Fruit fly (Drosophila melanogaster) whole organism, embryonic: ENCODE results near the gene Dph3.

ENCODE experiments used
- Abd-B ChIP-seq: fragments of 200-800 bp; sonication (Bioruptor generic); optimal IDR thresholded peaks from 2 replicates; lab custom pipeline; 2018; ENCODE audit warnings: missing biosample characterization, mild to moderate bottlenecking, missing genetic modification characterization, moderate library complexity
- Bteb2 ChIP-seq: fragments of 200-800 bp; sonication (Bioruptor generic); optimal IDR thresholded peaks from 2 replicates; lab custom pipeline; 2016; ENCODE audit warnings: missing biosample characterization, missing genetic modification characterization
- CG10267 ChIP-seq: fragments of 200-800 bp; sonication (Bioruptor generic); optimal IDR thresholded peaks from 2 replicates; lab custom pipeline; 2018; ENCODE audit warnings: missing biosample characterization, mild to moderate bottlenecking, missing genetic modification characterization, moderate library complexity
- CG10462 ChIP-seq: fragments of 200-800 bp; sonication (Bioruptor generic); optimal IDR thresholded peaks from 2 replicates; lab custom pipeline; 2016; ENCODE audit warnings: missing biosample characterization, missing genetic modification characterization
- CG10654 ChIP-seq: fragments of 200-800 bp; sonication (Bioruptor generic); optimal IDR thresholded peaks from 2 replicates; lab custom pipeline; 2016; ENCODE audit warnings: missing biosample characterization, missing genetic modification characterization
- CG11093 ChIP-seq: fragments of 200-800 bp; sonication (Bioruptor generic); IDR thresholded peaks from 3 replicates; pipeline ENCODE4 v1.3.6; 2022; ENCODE audit warnings: missing biosample characterization, missing genetic modification characterization
- CG11456 ChIP-seq: fragments of 200-800 bp; sonication (Bioruptor generic); IDR thresholded peaks from 3 replicates; pipeline ENCODE4 v1.3.6; 2022; ENCODE audit warnings: missing biosample characterization, missing genetic modification characterization
- CG12071 ChIP-seq: fragments of 200-800 bp; sonication (Bioruptor generic); optimal IDR thresholded peaks from 3 replicates; lab custom pipeline; 2018; ENCODE audit warnings: missing biosample characterization, mild to moderate bottlenecking, missing genetic modification characterization
- CG12769 ChIP-seq: fragments of 200-800 bp; sonication (Bioruptor generic); optimal IDR thresholded peaks from 2 replicates; lab custom pipeline; 2019; ENCODE audit warnings: missing biosample characterization, mild to moderate bottlenecking, missing genetic modification characterization, moderate library complexity
- CG14441 ChIP-seq: fragments of 200-800 bp; sonication (Bioruptor generic); IDR thresholded peaks from 2 replicates; pipeline ENCODE4 v1.3.6; 2022; ENCODE audit warnings: missing biosample characterization, missing genetic modification characterization
- CG15479 ChIP-seq: fragments of 200-800 bp; sonication (Bioruptor generic); optimal IDR thresholded peaks from 3 replicates; lab custom pipeline; 2019; ENCODE audit warnings: missing biosample characterization, mild to moderate bottlenecking, missing genetic modification characterization, moderate library complexity
- CG15696 ChIP-seq: fragments of 200-800 bp; sonication (Bioruptor generic); optimal IDR thresholded peaks from 2 replicates; lab custom pipeline; 2019; ENCODE audit warnings: missing biosample characterization, mild to moderate bottlenecking, missing genetic modification characterization, moderate library complexity
- CG17612 ChIP-seq: fragments of 200-800 bp; sonication (Bioruptor generic); IDR thresholded peaks from 2 replicates; pipeline ENCODE4 v1.3.6; 2022; ENCODE audit warnings: missing biosample characterization, missing genetic modification characterization
- CG1792 ChIP-seq: fragments of 200-800 bp; sonication (Bioruptor generic); optimal IDR thresholded peaks from 2 replicates; lab custom pipeline; 2016; ENCODE audit warnings: missing biosample characterization, missing genetic modification characterization
- CG18599 ChIP-seq: fragments of 200-800 bp; sonication (Bioruptor generic); optimal IDR thresholded peaks from 3 replicates; lab custom pipeline; 2017; ENCODE audit warnings: missing biosample characterization, missing genetic modification characterization, mild to moderate bottlenecking, moderate library complexity, missing genetic modification reagents
- CG3995 ChIP-seq: fragments of 200-800 bp; sonication (Bioruptor generic); optimal IDR thresholded peaks from 3 replicates; lab custom pipeline; 2016; ENCODE audit warnings: missing biosample characterization, missing genetic modification characterization
- CG4617 ChIP-seq: fragments of 200-800 bp; sonication (Bioruptor generic); optimal IDR thresholded peaks from 3 replicates; lab custom pipeline; 2016; ENCODE audit warnings: missing biosample characterization, missing genetic modification characterization, borderline replicate concordance
- CG6683 ChIP-seq: fragments of 200-800 bp; sonication (Bioruptor generic); optimal IDR thresholded peaks from 2 replicates; lab custom pipeline; 2017; ENCODE audit warnings: missing biosample characterization, mild to moderate bottlenecking, missing genetic modification characterization, missing genetic modification reagents
- Camta ChIP-seq: fragments of 200-800 bp; sonication (Bioruptor generic); optimal IDR thresholded peaks from 2 replicates; lab custom pipeline; 2016; ENCODE audit warnings: missing biosample characterization, missing genetic modification characterization
- Dek ChIP-seq: fragments of 200-800 bp; sonication (Bioruptor generic); optimal IDR thresholded peaks from 3 replicates; lab custom pipeline; 2019; ENCODE audit warnings: missing biosample characterization, mild to moderate bottlenecking, missing genetic modification characterization, moderate library complexity
- Dll ChIP-seq: fragments of 200-800 bp; sonication (Bioruptor generic); IDR thresholded peaks from 4 replicates; pipeline ENCODE4 v1.3.6; 2022; ENCODE audit warnings: missing biosample characterization, missing genetic modification characterization; ENCODE audit not compliant: partially characterized antibody
- HLHmδ ChIP-seq: fragments of 200-800 bp; sonication (Bioruptor generic); optimal IDR thresholded peaks from 2 replicates; lab custom pipeline; 2018; ENCODE audit warnings: missing biosample characterization, mild to moderate bottlenecking, missing genetic modification characterization, moderate library complexity
- Hmx ChIP-seq: fragments of 200-800 bp; sonication (Bioruptor generic); optimal IDR thresholded peaks from 2 replicates; lab custom pipeline; 2016; ENCODE audit warnings: missing biosample characterization, missing genetic modification characterization
- Lpt ChIP-seq: fragments of >200 bp; optimal IDR thresholded peaks from 2 replicates; lab custom pipeline; 2018; ENCODE audit warnings: missing biosample characterization, missing genetic modification characterization
- Med ChIP-seq: fragments of 200-800 bp; sonication (Bioruptor generic); peaks from one replicate; lab custom pipeline; 2016; ENCODE audit warnings: missing biosample characterization, missing genetic modification characterization, mild to moderate bottlenecking, inconsistent platforms, moderate library complexity
- Mrtf ChIP-seq: fragments of 200-800 bp; sonication (Bioruptor generic); IDR thresholded peaks from 3 replicates; pipeline ENCODE4 v1.3.6; 2022; ENCODE audit warnings: missing biosample characterization, missing genetic modification characterization
- Poxn ChIP-seq: fragments of 200-800 bp; sonication (Bioruptor generic); IDR thresholded peaks from 2 replicates; pipeline ENCODE4 v1.3.6; 2022; ENCODE audit warnings: missing biosample characterization, missing genetic modification characterization
- Six4 ChIP-seq: fragments of 200-800 bp; sonication (Bioruptor generic); optimal IDR thresholded peaks from 2 replicates; lab custom pipeline; 2016; ENCODE audit warnings: missing biosample characterization, missing genetic modification characterization
- ac ChIP-seq: fragments of 200-800 bp; sonication (Bioruptor generic); optimal IDR thresholded peaks from 3 replicates; lab custom pipeline; 2017; ENCODE audit warnings: missing biosample characterization, mild to moderate bottlenecking, missing genetic modification characterization
- ato ChIP-seq: fragments of 200-800 bp; sonication (Bioruptor generic); IDR thresholded peaks from 2 replicates; pipeline ENCODE4 v1.3.6; 2022; ENCODE audit warnings: missing biosample characterization, missing genetic modification characterization; ENCODE audit not compliant: partially characterized antibody
- bab2 ChIP-seq: fragments of 200-800 bp; sonication (Bioruptor generic); optimal IDR thresholded peaks from 2 replicates; lab custom pipeline; 2016; ENCODE audit warnings: missing biosample characterization, missing genetic modification characterization
- cad ChIP-seq: fragments of >200 bp; optimal IDR thresholded peaks from 2 replicates; lab custom pipeline; 2017; ENCODE audit warnings: missing biosample characterization, missing genetic modification characterization
- cas ChIP-seq: fragments of 200-800 bp; sonication (Bioruptor generic); IDR thresholded peaks from 2 replicates; pipeline ENCODE4 v1.3.6; 2022; ENCODE audit warnings: missing biosample characterization, missing genetic modification characterization
- chinmo ChIP-seq: fragments of 200-800 bp; sonication (Bioruptor generic); IDR thresholded peaks from 4 replicates; pipeline ENCODE4 v1.3.6; 2022; ENCODE audit warnings: missing biosample characterization, missing genetic modification characterization; ENCODE audit not compliant: partially characterized antibody
- croc ChIP-seq: fragments of 200-800 bp; sonication (Bioruptor generic); conservative IDR thresholded peaks from 3 replicates; pipeline ENCODE4 v1.3.6; 2022; ENCODE audit warnings: missing biosample characterization, missing genetic modification characterization
- dmrt99B ChIP-seq: fragments of 200-800 bp; sonication (Bioruptor generic); optimal IDR thresholded peaks from 2 replicates; lab custom pipeline; 2018; ENCODE audit warnings: missing biosample characterization, mild to moderate bottlenecking, missing genetic modification characterization, moderate library complexity
- gt ChIP-seq: fragments of 200-800 bp; sonication (Bioruptor generic); IDR thresholded peaks from 2 replicates; pipeline ENCODE4 v1.3.6; 2022; ENCODE audit warnings: missing biosample characterization, missing genetic modification characterization
- her ChIP-seq: fragments of 200-800 bp; sonication (Bioruptor generic); optimal IDR thresholded peaks from 2 replicates; lab custom pipeline; 2016; ENCODE audit warnings: missing biosample characterization, missing genetic modification characterization
- ind ChIP-seq: fragments of 200-800 bp; sonication (Bioruptor generic); optimal IDR thresholded peaks from 3 replicates; lab custom pipeline; 2016; ENCODE audit warnings: missing biosample characterization, missing genetic modification characterization
- jigr1 ChIP-seq: fragments of 200-800 bp; sonication (Bioruptor generic); IDR thresholded peaks from 3 replicates; pipeline ENCODE4 v1.3.6; 2022; ENCODE audit warnings: missing biosample characterization, missing genetic modification characterization
- klu ChIP-seq: fragments of 200-800 bp; sonication (Bioruptor generic); IDR thresholded peaks from 2 replicates; pipeline ENCODE4 v1.3.6; 2022; ENCODE audit warnings: missing biosample characterization, missing genetic modification characterization
- lilli ChIP-seq: fragments of 200-800 bp; sonication (Bioruptor generic); optimal IDR thresholded peaks from 3 replicates; lab custom pipeline; 2016; ENCODE audit warnings: missing biosample characterization, missing genetic modification characterization
- lmd ChIP-seq: fragments of 200-800 bp; sonication (Bioruptor generic); IDR thresholded peaks from 2 replicates; pipeline ENCODE4 v1.3.6; 2022; ENCODE audit warnings: missing biosample characterization, missing genetic modification characterization
- luna ChIP-seq: fragments of 200-800 bp; sonication (Bioruptor generic); optimal IDR thresholded peaks from 2 replicates; lab custom pipeline; 2016; ENCODE audit warnings: missing biosample characterization, missing genetic modification characterization
- p53 ChIP-seq: fragments of 200-800 bp; sonication (Bioruptor generic); optimal IDR thresholded peaks from 2 replicates; lab custom pipeline; 2016; ENCODE audit warnings: missing biosample characterization, missing genetic modification characterization
- pros ChIP-seq: fragments of 200-800 bp; sonication (Bioruptor generic); optimal IDR thresholded peaks from 3 replicates; lab custom pipeline; 2019; ENCODE audit warnings: missing biosample characterization, mild to moderate bottlenecking, missing genetic modification characterization, moderate library complexity
- pum ChIP-seq: fragments of 200-800 bp; sonication (Bioruptor generic); optimal IDR thresholded peaks from 2 replicates; lab custom pipeline; 2016; ENCODE audit warnings: missing biosample characterization, missing genetic modification characterization
- sens-2 ChIP-seq: fragments of 200-800 bp; sonication (Bioruptor generic); IDR thresholded peaks from 2 replicates; pipeline ENCODE4 v1.3.6; 2022; ENCODE audit warnings: missing biosample characterization, missing genetic modification characterization
- slou ChIP-seq: fragments of 200-800 bp; sonication (Bioruptor generic); optimal IDR thresholded peaks from 3 replicates; lab custom pipeline; 2016; ENCODE audit warnings: missing biosample characterization, missing genetic modification characterization
- tll ChIP-seq, 2 experiments: fragments of 200-800 bp in 1 of 2; fragments of >200 bp in 1 of 2; sonication (Bioruptor generic) in 1 of 2; optimal IDR thresholded peaks; 2 replicates each; lab custom pipeline; 2017 to 2019; ENCODE audit warnings: missing biosample characterization in 2 of 2, missing genetic modification characterization in 2 of 2, mild to moderate bottlenecking in 1 of 2, moderate library complexity in 1 of 2
- usp ChIP-seq: fragments of >200 bp; optimal IDR thresholded peaks from 2 replicates; lab custom pipeline; 2017; ENCODE audit warnings: missing biosample characterization, missing genetic modification characterization

Gene Dph3

DNA sequence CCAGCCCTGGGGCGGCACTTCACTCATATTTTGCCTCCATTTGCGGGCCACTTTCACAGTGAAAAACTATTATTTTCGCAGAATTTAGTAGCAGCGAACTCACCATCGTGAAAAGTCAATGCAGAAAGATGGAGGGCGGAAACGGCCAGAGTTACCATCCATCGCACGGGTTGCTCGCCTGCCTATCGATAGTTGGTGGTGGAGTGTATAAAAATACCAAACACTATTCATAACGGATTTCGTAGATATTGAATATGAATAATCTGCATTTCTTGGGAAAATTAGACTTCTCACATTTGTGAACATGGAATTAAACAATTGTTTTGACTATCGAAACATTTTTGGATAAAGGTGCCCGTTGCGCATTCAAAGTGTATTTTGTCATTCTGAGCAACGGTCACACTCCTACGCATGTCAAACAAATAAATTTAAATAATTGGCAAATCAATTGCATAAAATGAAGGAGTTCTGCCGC is 15.5 kb upstream of the Dph3 start, which contains the start of the genes RpS25 and CG4820 (continued):
- TF ChIP-seq chinmo (GFP tag; lab: Robert Waterston, UW) = no peak
- peak; percentile 84 for TF ChIP-seq CG1792 (GFP tag; lab: Kevin White, UChicago)
- peak; percentile 94 for TF ChIP-seq CG12071 (GFP tag; lab: Kevin White, UChicago)
- TF ChIP-seq CG14441 = peak; percentile 75
- peak; percentile 25 for TF ChIP-seq Hmx (GFP tag; lab: Kevin White, UChicago)
- peak; percentile 40 to 90 for TF ChIP-seq tll (GFP tag; optimal IDR thresholded peaks at IDR 0.05; lab: Kevin White, UChicago)
- peak; percentile 77 for TF ChIP-seq croc
- peak; percentile 91 for TF ChIP-seq her (GFP tag; lab: Kevin White, UChicago)
- TF ChIP-seq usp (GFP tag; lab: Kevin White, UChicago) = no peak
- TF ChIP-seq cad (GFP tag; lab: Kevin White, UChicago) = no peak
- peak; percentile 74 for TF ChIP-seq CG17612
- peak; percentile 94 for TF ChIP-seq Camta (GFP tag; lab: Kevin White, UChicago)
- peak; percentile 69; the same call in 1 of the 2 replicates for TF ChIP-seq gt
- TF ChIP-seq pros (GFP tag; lab: Kevin White, UChicago) = peak; percentile 2
- TF ChIP-seq lilli (GFP tag; lab: Kevin White, UChicago) = peak; percentile 84
- peak; percentile 86 for TF ChIP-seq luna (GFP tag; lab: Kevin White, UChicago)
- peak; percentile 87 for TF ChIP-seq Bteb2 (GFP tag; lab: Kevin White, UChicago)
- TF ChIP-seq cas (GFP tag; lab: Robert Waterston, UW) = peak; percentile 69
- TF ChIP-seq HLHmδ = peak; percentile 99
- peak; percentile 76 for TF ChIP-seq CG10462 (GFP tag; lab: Kevin White, UChicago)
- TF ChIP-seq pum (GFP tag; lab: Kevin White, UChicago) = peak; percentile 78
- TF ChIP-seq klu = peak; percentile 59
- TF ChIP-seq Lpt (GFP tag; lab: Kevin White, UChicago) = no peak
- peak; percentile 64 for TF ChIP-seq ato (GFP tag; lab: Robert Waterston, UW)
- peak; percentile 93 for TF ChIP-seq CG12769 (tag; lab: Kevin White, UChicago)
- TF ChIP-seq Med (GFP tag; lab: Kevin White, UChicago) = peak; percentile 99
- TF ChIP-seq dmrt99B (tag; lab: Kevin White, UChicago) = peak; percentile 82
- peak; percentile 70 for TF ChIP-seq Abd-B (GFP tag; lab: Kevin White, UChicago)
- TF ChIP-seq Mrtf (GFP tag; lab: Robert Waterston, UW) = peak; percentile 82
- no peak; the same call in 1 of the 2 replicates for TF ChIP-seq Poxn (GFP tag; lab: Robert Waterston, UW)
- peak; percentile 87 for TF ChIP-seq CG6683 (GFP tag; lab: Kevin White, UChicago)
- no peak for TF ChIP-seq jigr1 (GFP tag; lab: Robert Waterston, UW)
- peak; percentile 79 for TF ChIP-seq CG3995 (GFP tag; lab: Kevin White, UChicago)
- TF ChIP-seq slou = peak; percentile 88
- TF ChIP-seq ind (GFP tag; lab: Kevin White, UChicago) = peak; percentile 72
- peak; percentile 91 for TF ChIP-seq CG11456 (GFP tag; lab: Robert Waterston, UW)
- peak; percentile 93 for TF ChIP-seq p53 (GFP tag; lab: Kevin White, UChicago)
- TF ChIP-seq Dll (GFP tag; lab: Robert Waterston, UW) = peak; percentile 93
- TF ChIP-seq bab2 = peak; percentile 75
- TF ChIP-seq CG15479 (GFP tag; lab: Kevin White, UChicago) = peak; percentile 94
- peak; percentile 90 for TF ChIP-seq CG10654 (GFP tag; lab: Kevin White, UChicago)
- peak; percentile 71 for TF ChIP-seq Six4 (GFP tag; lab: Kevin White, UChicago)
- peak; percentile 97 for TF ChIP-seq CG4617 (GFP tag; lab: Kevin White, UChicago)
- TF ChIP-seq ac (GFP tag; lab: Kevin White, UChicago) = peak; percentile 82
- peak; percentile 89 for TF ChIP-seq CG10267 (tag; lab: Kevin White, UChicago)
- peak; percentile 72 for TF ChIP-seq lmd (GFP tag; lab: Robert Waterston, UW)
- TF ChIP-seq CG15696 = peak; percentile 66
- TF ChIP-seq CG11093 (GFP tag; lab: Robert Waterston, UW) = 0 out of 3 replicates have a peak, but pooled peaks have one; percentile 42
- peak; percentile 71 for TF ChIP-seq Dek (tag; lab: Kevin White, UChicago)
- TF ChIP-seq CG18599 (GFP tag; lab: Kevin White, UChicago) = peak; percentile 90
- peak; percentile 89 for TF ChIP-seq sens-2 (GFP tag; lab: Robert Waterston, UW)
